Fruit fly (Drosophila melanogaster) whole organism, adult: Measurements from ENCODE around the gene CG34337.

Experiments used
- CG33017 ChIP-seq: fragments of 200-800 bp; sonication (Bioruptor generic); optimal IDR thresholded peaks from 2 replicates; lab custom pipeline; 2018; ENCODE audit warnings: missing biosample characterization, mild to moderate bottlenecking, missing genetic modification characterization, moderate library complexity
- Crg-1 ChIP-seq: fragments of 200-800 bp; sonication (Bioruptor generic); optimal IDR thresholded peaks from 2 replicates; lab custom pipeline; 2016; ENCODE audit warnings: missing biosample characterization, missing genetic modification characterization
- Hr96 ChIP-seq: fragments of 200-800 bp; sonication (Bioruptor generic); optimal IDR thresholded peaks from 2 replicates; lab custom pipeline; 2016; ENCODE audit warnings: missing biosample characterization, missing genetic modification characterization
- bab1 ChIP-seq: fragments of 200-800 bp; sonication (Bioruptor generic); optimal IDR thresholded peaks from 3 replicates; lab custom pipeline; 2019; ENCODE audit warnings: missing biosample characterization, mild to moderate bottlenecking, missing genetic modification characterization, moderate library complexity
- cic ChIP-seq: fragments of 200-800 bp; sonication (Bioruptor generic); optimal IDR thresholded peaks from 2 replicates; lab custom pipeline; 2017; ENCODE audit warnings: missing biosample characterization, mild to moderate bottlenecking, missing genetic modification characterization, moderate library complexity
- cnc ChIP-seq, 2 experiments: fragments of >200 bp; optimal IDR thresholded peaks; 2 replicates each; lab custom pipeline; 2017
- kay ChIP-seq: fragments of 200-800 bp; sonication (Bioruptor generic); peaks from one replicate; lab custom pipeline; 2016; ENCODE audit warnings: missing biosample characterization, missing genetic modification characterization, borderline replicate concordance
- ovo ChIP-seq: fragments of 200-800 bp; sonication (Bioruptor generic); optimal IDR thresholded peaks from 2 replicates; lab custom pipeline; 2016; ENCODE audit warnings: missing biosample characterization, missing genetic modification characterization
- pad ChIP-seq: fragments of 200-800 bp; sonication (Bioruptor generic); optimal IDR thresholded peaks from 3 replicates; lab custom pipeline; 2017; ENCODE audit warnings: missing biosample characterization, missing genetic modification characterization, mild to moderate bottlenecking, moderate library complexity, missing genetic modification reagents
- toe ChIP-seq: fragments of 200-800 bp; sonication (Bioruptor generic); optimal IDR thresholded peaks from 2 replicates; lab custom pipeline; 2016; ENCODE audit warnings: missing biosample characterization, missing genetic modification characterization

dm6 chrX:7382890-7383289 is 34.2 kb upstream of the CG34337 start, which contains the start of gene CG42781:
- TF ChIP-seq ovo (no peak), Hr96 (GFP tag; lab: Kevin White, UChicago) (no peak), toe (GFP tag; lab: Kevin White, UChicago) (no peak), bab1 (no peak), Crg-1 (GFP tag; lab: Kevin White, UChicago) (no peak), cic (no peak), CG33017 (tag; lab: Kevin White, UChicago) (no peak), pad (GFP tag; lab: Kevin White, UChicago) (no peak), kay (GFP tag; lab: Kevin White, UChicago) (no peak), cnc (optimal IDR thresholded peaks at IDR 0.05; lab: Kevin White, UChicago) (no peak)
